Fruit fly (Drosophila melanogaster) whole organism, prepupa: ENCODE measurements around the gene CG16903.

Experiments
- Blimp-1 ChIP-seq: fragments of 200-800 bp; sonication (Bioruptor generic); optimal IDR thresholded peaks from 3 replicates; lab custom pipeline; 2017; ENCODE audit warnings: missing biosample characterization, missing genetic modification characterization, mild to moderate bottlenecking, moderate library complexity, missing genetic modification reagents
- CG32006 ChIP-seq: fragments of 200-800 bp; sonication (Bioruptor generic); optimal IDR thresholded peaks from 3 replicates; lab custom pipeline; 2017; ENCODE audit warnings: missing biosample characterization, mild to moderate bottlenecking, missing genetic modification characterization

- TF ChIP-seq CG32006, result no peak
- TF ChIP-seq Blimp-1 (GFP tag; lab: Kevin White, UChicago), result no peak
These were observed 13.9 kb downstream of the CG16903 start, which contains the start of gene CG14054 for dm6 chrX:2066259-2066658.
